Fruit fly (Drosophila melanogaster) whole organism, adult: ENCODE data around the gene pyd.

Experiments
- CG11617 ChIP-seq: fragments of 200-800 bp; sonication (Bioruptor generic); optimal IDR thresholded peaks from 2 replicates; lab custom pipeline; 2017; ENCODE audit warnings: mild to moderate bottlenecking, missing biosample characterization, missing genetic modification reagents, missing genetic modification characterization
- CG12768 ChIP-seq: fragments of 200-800 bp; sonication (Bioruptor generic); optimal IDR thresholded peaks from 2 replicates; lab custom pipeline; 2017; ENCODE audit warnings: missing biosample characterization, missing genetic modification characterization, mild to moderate bottlenecking, moderate library complexity, missing genetic modification reagents
- CG14711 ChIP-seq: fragments of 200-800 bp; sonication (Bioruptor generic); optimal IDR thresholded peaks from 2 replicates; lab custom pipeline; 2018; ENCODE audit warnings: missing biosample characterization, mild to moderate bottlenecking, missing genetic modification characterization, moderate library complexity
- CG7045 ChIP-seq: fragments of 200-800 bp; sonication (Bioruptor generic); optimal IDR thresholded peaks from 2 replicates; lab custom pipeline; 2017; ENCODE audit warnings: missing biosample characterization, mild to moderate bottlenecking, missing genetic modification characterization
- Clk ChIP-seq: fragments of 200-800 bp; sonication (Bioruptor generic); optimal IDR thresholded peaks from 2 replicates; lab custom pipeline; 2017; ENCODE audit warnings: missing biosample characterization, missing genetic modification characterization
- Crg-1 ChIP-seq: fragments of 200-800 bp; sonication (Bioruptor generic); optimal IDR thresholded peaks from 2 replicates; lab custom pipeline; 2016; ENCODE audit warnings: missing biosample characterization, missing genetic modification characterization
- cic ChIP-seq: fragments of 200-800 bp; sonication (Bioruptor generic); optimal IDR thresholded peaks from 2 replicates; lab custom pipeline; 2017; ENCODE audit warnings: missing biosample characterization, mild to moderate bottlenecking, missing genetic modification characterization, moderate library complexity
- cnc ChIP-seq, 2 experiments: fragments of >200 bp; optimal IDR thresholded peaks; 2 replicates each; lab custom pipeline; 2017
- kay ChIP-seq: fragments of 200-800 bp; sonication (Bioruptor generic); peaks from one replicate; lab custom pipeline; 2016; ENCODE audit warnings: missing biosample characterization, missing genetic modification characterization, borderline replicate concordance
- ovo ChIP-seq: fragments of 200-800 bp; sonication (Bioruptor generic); optimal IDR thresholded peaks from 2 replicates; lab custom pipeline; 2016; ENCODE audit warnings: missing biosample characterization, missing genetic modification characterization

DNA sequence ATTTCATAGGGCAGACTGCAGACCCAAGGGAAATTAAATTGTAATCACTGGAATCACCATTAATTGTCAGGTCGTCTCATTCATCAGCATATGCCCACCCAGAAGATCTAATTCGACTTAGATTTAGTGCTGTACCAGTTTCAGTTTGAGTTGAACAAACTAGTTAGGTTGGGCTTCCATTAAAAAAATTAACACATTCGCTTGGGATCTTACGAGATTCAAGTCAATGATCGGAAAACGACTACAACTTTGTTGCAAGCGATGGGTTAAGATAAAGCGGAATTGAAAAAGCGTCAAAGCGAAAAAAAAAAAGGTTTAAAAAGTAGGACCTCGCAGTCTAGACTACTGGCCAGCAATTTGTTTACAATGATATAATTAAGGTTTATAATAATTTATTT lies 5.1 kb downstream of the pyd start:
- no peak for TF ChIP-seq kay (GFP tag; lab: Kevin White, UChicago)
- TF ChIP-seq ovo (GFP tag; lab: Kevin White, UChicago): no peak
- TF ChIP-seq CG14711 (tag; lab: Kevin White, UChicago): no peak
- TF ChIP-seq Crg-1 (GFP tag; lab: Kevin White, UChicago): no peak
- no peak for TF ChIP-seq CG11617 (GFP tag; lab: Kevin White, UChicago)
- TF ChIP-seq CG12768 (GFP tag; lab: Kevin White, UChicago): no peak
- no peak for TF ChIP-seq cic (GFP tag; lab: Kevin White, UChicago)
- TF ChIP-seq cnc (optimal IDR thresholded peaks at IDR 0.05; lab: Kevin White, UChicago): no peak
- TF ChIP-seq CG7045: no peak
- TF ChIP-seq Clk (GFP tag; lab: Kevin White, UChicago): no peak
